Worm (Caenorhabditis elegans) whole organism, L3 larva: ENCODE measurements around the gene F28F9.3.

ENCODE experiments used
- ceh-28 ChIP-seq: fragments of 150-350 bp; optimal IDR thresholded peaks from 2 replicates; lab custom pipeline; 2014; ENCODE audit warnings: missing biosample characterization, missing genetic modification reagents, missing genetic modification characterization
- ceh-82 ChIP-seq: fragments of 150-350 bp; optimal IDR thresholded peaks from 2 replicates; lab custom pipeline; 2014; ENCODE audit warnings: missing biosample characterization, missing genetic modification characterization
- egl-27 ChIP-seq: sonication (generic microtip); optimal IDR thresholded peaks from 4 replicates; lab custom pipeline; 2017; ENCODE audit warnings: missing biosample characterization, missing genetic modification reagents, missing genetic modification characterization
- fos-1 ChIP-seq: fragments of 150-350 bp; optimal IDR thresholded peaks from 2 replicates; lab custom pipeline; 2014; ENCODE audit warnings: missing biosample characterization, missing genetic modification characterization
- pha-4 ChIP-seq: fragments of 150-350 bp; optimal IDR thresholded peaks from 2 replicates; lab custom pipeline; 2014; ENCODE audit warnings: missing biosample characterization, missing genetic modification reagents, missing genetic modification characterization
- unc-62 ChIP-seq: fragments of 150-350 bp; sonication (generic microtip); optimal IDR thresholded peaks from 4 replicates; lab custom pipeline; 2014; ENCODE audit warnings: missing biosample characterization, missing genetic modification reagents, missing genetic modification characterization

ce11 chrIV:3853557-3853956, 26.9 kb downstream of the F28F9.3 start:
- no peak for TF ChIP-seq ceh-28 (tag; lab: Kevin White, UChicago)
- no peak for TF ChIP-seq egl-27 (tag; lab: Kevin White, UChicago)
- TF ChIP-seq ceh-82 (tag; lab: Kevin White, UChicago) = no peak
- TF ChIP-seq pha-4 (tag; lab: Kevin White, UChicago) = no peak
- no peak for TF ChIP-seq fos-1
- TF ChIP-seq unc-62 (GFP tag; lab: Kevin White, UChicago) = no peak
